Worm (Caenorhabditis elegans) whole organism, L3 larva: Measurements from ENCODE around the gene F52H2.3.

Source experiments
- ama-1 ChIP-seq: fragments of 150-350 bp; optimal IDR thresholded peaks from 2 replicates; lab custom pipeline; 2018
- ceh-9 ChIP-seq: sonication (generic microtip); optimal IDR thresholded peaks from 2 replicates; lab custom pipeline; 2018; ENCODE audit warnings: missing biosample characterization, missing genetic modification characterization
- nfya-1 ChIP-seq: sonication (generic microtip); optimal IDR thresholded peaks from 2 replicates; lab custom pipeline; 2017; ENCODE audit warnings: missing genetic modification characterization, mild to moderate bottlenecking, missing compliant biosample characterization, antibody characterized with exemption, moderate library complexity; ENCODE audit not compliant: insufficient read depth
- nhr-237 ChIP-seq: fragments of 150-350 bp; optimal IDR thresholded peaks from 2 replicates; lab custom pipeline; 2014; ENCODE audit warnings: missing biosample characterization, missing genetic modification characterization
- nhr-25 ChIP-seq: sonication (generic microtip); optimal IDR thresholded peaks from 2 replicates; lab custom pipeline; 2017; ENCODE audit warnings: missing biosample characterization, missing genetic modification characterization
- nhr-77 ChIP-seq: fragments of 150-350 bp; optimal IDR thresholded peaks from 2 replicates; lab custom pipeline; 2014; ENCODE audit warnings: missing biosample characterization, missing genetic modification characterization
- skn-1 ChIP-seq: fragments of 150-350 bp; optimal IDR thresholded peaks from 2 replicates; lab custom pipeline; 2014; ENCODE audit warnings: missing biosample characterization, missing genetic modification characterization
- snpc-4 ChIP-seq: fragments of 150-350 bp; optimal IDR thresholded peaks from 2 replicates; lab custom pipeline; 2014; ENCODE audit warnings: missing biosample characterization, missing genetic modification characterization

- TF ChIP-seq snpc-4 (no peak), skn-1 (tag; lab: Kevin White, UChicago) (no peak), ceh-9 (tag; lab: Kevin White, UChicago) (no peak), nhr-25 (peak; percentile 76), nhr-77 (tag; lab: Kevin White, UChicago) (no peak), nfya-1 (no peak), ama-1 (lab: Kevin White, UChicago) (no peak), nhr-237 (tag; lab: Kevin White, UChicago) (no peak)
Observed at ce11 chrX:2495865-2496314, 45.0 kb downstream of the F52H2.3 start, which contains the start of gene rabr-1.
